Worm (Caenorhabditis elegans) whole organism, L4 larva: ENCODE data around the gene moa-1.

Experiments used
- F49E8.2 ChIP-seq: sonication (generic microtip); optimal IDR thresholded peaks from 2 replicates; lab custom pipeline; 2016; ENCODE audit warnings: missing compliant biosample characterization, mild to moderate bottlenecking, missing genetic modification characterization, borderline replicate concordance
- R02D3.7 ChIP-seq: fragments of 150-350 bp; sonication (generic microtip); optimal IDR thresholded peaks from 3 replicates; lab custom pipeline; 2014; ENCODE audit warnings: missing biosample characterization, missing genetic modification characterization
- T26A8.4 ChIP-seq: fragments of 200-800 bp; sonication (Bioruptor generic); IDR thresholded peaks from 2 replicates; pipeline ENCODE4 v1.3.6; 2022; ENCODE audit warnings: missing genetic modification characterization, missing compliant biosample characterization
- Y48G9A.11 ChIP-seq: fragments of 200-800 bp; sonication (Bioruptor generic); IDR thresholded peaks from 2 replicates; pipeline ENCODE4 v1.3.6; 2022; ENCODE audit warnings: missing genetic modification reagents, missing genetic modification characterization, missing compliant biosample characterization
- Y75B8A.6 ChIP-seq: fragments of 200-800 bp; sonication (Bioruptor generic); IDR thresholded peaks from 2 replicates; pipeline ENCODE4 v1.3.6; 2022; ENCODE audit warnings: missing genetic modification reagents, missing genetic modification characterization, missing compliant biosample characterization
- ZK546.5 ChIP-seq, 2 experiments: sonication (generic microtip); optimal IDR thresholded peaks; 2 replicates each; lab custom pipeline; 2017; ENCODE audit warnings: missing biosample characterization in 2 of 2, missing genetic modification characterization in 2 of 2
- aha-1 ChIP-seq: fragments of 150-350 bp; peaks from one replicate; lab custom pipeline; 2014; ENCODE audit warnings: missing biosample characterization, missing genetic modification characterization
- attf-4 ChIP-seq: sonication (generic microtip); optimal IDR thresholded peaks from 3 replicates; lab custom pipeline; 2017; ENCODE audit warnings: missing biosample characterization, missing genetic modification characterization
- ceh-28 ChIP-seq: fragments of 150-350 bp; optimal IDR thresholded peaks from 2 replicates; lab custom pipeline; 2014; ENCODE audit warnings: missing biosample characterization, missing genetic modification reagents, missing genetic modification characterization
- ceh-32 ChIP-seq: sonication (generic microtip); optimal IDR thresholded peaks from 2 replicates; lab custom pipeline; 2016; ENCODE audit warnings: mild to moderate bottlenecking, missing genetic modification characterization, missing compliant biosample characterization; ENCODE audit not compliant: poor library complexity
- ces-1 ChIP-seq: fragments of 150-350 bp; sonication (generic microtip); optimal IDR thresholded peaks from 4 replicates; lab custom pipeline; 2014; ENCODE audit warnings: missing biosample characterization, missing genetic modification reagents, missing genetic modification characterization
- daf-12 ChIP-seq: fragments of 150-350 bp; optimal IDR thresholded peaks from 2 replicates; lab custom pipeline; 2014; ENCODE audit warnings: missing biosample characterization, missing genetic modification reagents, missing genetic modification characterization
- daf-8 ChIP-seq: fragments of 200-800 bp; sonication (Bioruptor generic); IDR thresholded peaks from 2 replicates; pipeline ENCODE4 v1.3.6; 2022; ENCODE audit warnings: missing genetic modification characterization, missing compliant biosample characterization
- dpl-1 ChIP-seq: fragments of 150-350 bp; optimal IDR thresholded peaks from 2 replicates; lab custom pipeline; 2014; ENCODE audit warnings: missing biosample characterization, missing genetic modification reagents, missing genetic modification characterization
- duxl-1 ChIP-seq: sonication (generic microtip); optimal IDR thresholded peaks from 2 replicates; lab custom pipeline; 2016; ENCODE audit warnings: mild to moderate bottlenecking, missing genetic modification characterization, moderate library complexity, missing compliant biosample characterization; ENCODE audit not compliant: poor library complexity
- dve-1 ChIP-seq: sonication (generic microtip); optimal IDR thresholded peaks from 2 replicates; lab custom pipeline; 2017; ENCODE audit warnings: antibody characterized with exemption, mild to moderate bottlenecking, missing genetic modification characterization, missing compliant biosample characterization; ENCODE audit not compliant: insufficient read depth
- egl-27 ChIP-seq: sonication (generic microtip); optimal IDR thresholded peaks from 3 replicates; lab custom pipeline; 2017; ENCODE audit warnings: missing biosample characterization, missing genetic modification reagents, missing genetic modification characterization
- fkh-10 ChIP-seq: fragments of 150-350 bp; optimal IDR thresholded peaks from 2 replicates; lab custom pipeline; 2014; ENCODE audit warnings: missing biosample characterization, missing genetic modification reagents, missing genetic modification characterization
- fos-1 ChIP-seq: fragments of 150-350 bp; optimal IDR thresholded peaks from 2 replicates; lab custom pipeline; 2014; ENCODE audit warnings: missing biosample characterization, missing genetic modification characterization
- gei-8 ChIP-seq: fragments of 200-800 bp; sonication (Bioruptor generic); optimal IDR thresholded peaks from 2 replicates; lab custom pipeline; 2018; ENCODE audit warnings: mild to moderate bottlenecking, missing genetic modification characterization, missing compliant biosample characterization
- hlh-30 ChIP-seq: sonication (generic microtip); optimal IDR thresholded peaks from 2 replicates; lab custom pipeline; 2017; ENCODE audit warnings: antibody characterized with exemption, mild to moderate bottlenecking, missing genetic modification characterization, missing compliant biosample characterization; ENCODE audit not compliant: insufficient read depth
- hmg-1.1 ChIP-seq: fragments of 200-800 bp; sonication (Bioruptor generic); IDR thresholded peaks from 2 replicates; pipeline ENCODE4 v1.3.6; 2022; ENCODE audit warnings: missing genetic modification reagents, missing genetic modification characterization, missing compliant biosample characterization
- lin-1 ChIP-seq: fragments of 200-800 bp; sonication (Bioruptor generic); IDR thresholded peaks from 2 replicates; pipeline ENCODE4 v1.3.6; 2022; ENCODE audit warnings: missing genetic modification reagents, missing genetic modification characterization, missing compliant biosample characterization
- lin-13 ChIP-seq: fragments of 150-350 bp; optimal IDR thresholded peaks from 2 replicates; lab custom pipeline; 2014; ENCODE audit warnings: missing biosample characterization, missing genetic modification reagents, missing genetic modification characterization
- lin-38 ChIP-seq: fragments of 200-800 bp; sonication (Bioruptor generic); IDR thresholded peaks from 2 replicates; pipeline ENCODE4 v1.3.6; 2022; ENCODE audit warnings: missing genetic modification reagents, missing genetic modification characterization, missing compliant biosample characterization
- madf-5 ChIP-seq, 2 experiments: fragments of 200-800 bp; sonication (Bioruptor generic); IDR thresholded peaks; 2 replicates each; pipeline ENCODE4 v1.3.6; 2022; ENCODE audit warnings: missing compliant biosample characterization in 2 of 2, missing genetic modification characterization in 2 of 2
- madf-9 ChIP-seq: fragments of 200-800 bp; sonication (Bioruptor generic); conservative IDR thresholded peaks from 2 replicates; pipeline ENCODE4 v1.3.6; 2022; ENCODE audit warnings: missing genetic modification reagents, missing genetic modification characterization, missing compliant biosample characterization
- mdl-1 ChIP-seq, 2 experiments: fragments of 150-350 bp in 1 of 2; sonication (generic microtip) in 1 of 2; optimal IDR thresholded peaks; 2 replicates each; lab custom pipeline; 2014 to 2017; ENCODE audit warnings: missing biosample characterization in 2 of 2, missing genetic modification characterization in 2 of 2
- nhr-11 ChIP-seq: fragments of 150-350 bp; optimal IDR thresholded peaks from 2 replicates; lab custom pipeline; 2014; ENCODE audit warnings: missing biosample characterization, missing genetic modification characterization
- nhr-111 ChIP-seq: fragments of 200-800 bp; sonication (Bioruptor generic); optimal IDR thresholded peaks from 2 replicates; lab custom pipeline; 2018; ENCODE audit warnings: mild to moderate bottlenecking, missing genetic modification characterization, missing compliant biosample characterization
- nhr-25 ChIP-seq: sonication (generic microtip); optimal IDR thresholded peaks from 2 replicates; lab custom pipeline; 2017; ENCODE audit warnings: missing genetic modification characterization, mild to moderate bottlenecking, missing compliant biosample characterization, antibody characterized with exemption, moderate library complexity, borderline replicate concordance; ENCODE audit not compliant: insufficient read depth
- nhr-41 ChIP-seq: fragments of 200-800 bp; sonication (Bioruptor generic); IDR thresholded peaks from 2 replicates; pipeline ENCODE4 v1.3.6; 2022; ENCODE audit warnings: missing genetic modification reagents, missing genetic modification characterization, missing compliant biosample characterization
- nhr-42 ChIP-seq: fragments of 200-800 bp; sonication (Bioruptor generic); IDR thresholded peaks from 2 replicates; pipeline ENCODE4 v1.3.6; 2022; ENCODE audit warnings: missing genetic modification characterization, missing compliant biosample characterization
- nhr-48 ChIP-seq: sonication (generic microtip); optimal IDR thresholded peaks from 2 replicates; lab custom pipeline; 2016; ENCODE audit warnings: mild to moderate bottlenecking, missing genetic modification characterization, missing compliant biosample characterization
- nhr-76 ChIP-seq: fragments of 150-350 bp; optimal IDR thresholded peaks from 2 replicates; lab custom pipeline; 2014; ENCODE audit warnings: missing biosample characterization, missing genetic modification characterization
- nhr-77 ChIP-seq: fragments of 150-350 bp; optimal IDR thresholded peaks from 2 replicates; lab custom pipeline; 2014; ENCODE audit warnings: missing biosample characterization, missing genetic modification characterization
- pha-4 ChIP-seq, 2 experiments: fragments of 150-350 bp in 1 of 2; fragments of 200-800 bp in 1 of 2; sonication (Bioruptor generic) in 1 of 2; IDR thresholded peaks in 1 of 2; optimal IDR thresholded peaks in 1 of 2; 2 replicates each; pipeline versions ENCODE4 v1.3.6 to Lab custom; 2014 to 2022; ENCODE audit warnings: missing genetic modification characterization in 2 of 2, missing genetic modification reagents in 2 of 2, missing biosample characterization in 1 of 2, missing compliant biosample characterization in 1 of 2
- pqm-1 ChIP-seq: sonication (generic microtip); optimal IDR thresholded peaks from 2 replicates; lab custom pipeline; 2017; ENCODE audit warnings: missing biosample characterization, missing genetic modification characterization
- saeg-2 ChIP-seq: fragments of 200-800 bp; sonication (Bioruptor generic); IDR thresholded peaks from 2 replicates; pipeline ENCODE4 v1.3.6; 2022; ENCODE audit warnings: missing genetic modification reagents, missing genetic modification characterization, missing compliant biosample characterization
- skn-1 ChIP-seq: fragments of 150-350 bp; optimal IDR thresholded peaks from 2 replicates; lab custom pipeline; 2014; ENCODE audit warnings: missing biosample characterization, missing genetic modification characterization
- snpc-1.2 ChIP-seq: fragments of 200-800 bp; sonication (Bioruptor generic); IDR thresholded peaks from 2 replicates; pipeline ENCODE4 v1.3.6; 2022; ENCODE audit warnings: missing genetic modification reagents, missing genetic modification characterization, missing compliant biosample characterization
- snpc-4 ChIP-seq: fragments of 150-350 bp; optimal IDR thresholded peaks from 2 replicates; lab custom pipeline; 2014; ENCODE audit warnings: missing biosample characterization, missing genetic modification characterization
- spr-1 ChIP-seq: sonication (generic microtip); optimal IDR thresholded peaks from 2 replicates; lab custom pipeline; 2016; ENCODE audit warnings: mild to moderate bottlenecking, missing genetic modification characterization, missing compliant biosample characterization
- tra-1 ChIP-seq: fragments of 200-800 bp; sonication (Bioruptor generic); IDR thresholded peaks from 2 replicates; pipeline ENCODE4 v1.3.6; 2022; ENCODE audit warnings: missing genetic modification reagents, missing genetic modification characterization, missing compliant biosample characterization
- unc-39 ChIP-seq: sonication (generic microtip); optimal IDR thresholded peaks from 2 replicates; lab custom pipeline; 2017; ENCODE audit warnings: missing biosample characterization, missing genetic modification characterization
- unc-62 ChIP-seq, 3 experiments: fragments of 150-350 bp in 1 of 3; sonication (generic microtip); optimal IDR thresholded peaks in 2 of 3; peaks in 1 of 3; 1 replicate in 1 of 3; 2 replicates in 2 of 3; lab custom pipeline; 2014 to 2017; ENCODE audit warnings: missing biosample characterization in 3 of 3, missing genetic modification characterization in 3 of 3, missing genetic modification reagents in 3 of 3, missing genotype in 1 of 3
- zag-1 ChIP-seq: fragments of 150-350 bp; optimal IDR thresholded peaks from 2 replicates; lab custom pipeline; 2014; ENCODE audit warnings: missing biosample characterization, missing genetic modification characterization
- zfp-3 ChIP-seq: fragments of 200-800 bp; sonication (Bioruptor generic); conservative IDR thresholded peaks from 2 replicates; pipeline ENCODE4 v1.3.6; 2022; ENCODE audit warnings: missing genetic modification reagents, missing genetic modification characterization, missing compliant biosample characterization
- ztf-7 ChIP-seq: fragments of 150-350 bp; optimal IDR thresholded peaks from 2 replicates; lab custom pipeline; 2014; ENCODE audit warnings: missing biosample characterization, missing genetic modification characterization

moa-1 gene

DNA sequence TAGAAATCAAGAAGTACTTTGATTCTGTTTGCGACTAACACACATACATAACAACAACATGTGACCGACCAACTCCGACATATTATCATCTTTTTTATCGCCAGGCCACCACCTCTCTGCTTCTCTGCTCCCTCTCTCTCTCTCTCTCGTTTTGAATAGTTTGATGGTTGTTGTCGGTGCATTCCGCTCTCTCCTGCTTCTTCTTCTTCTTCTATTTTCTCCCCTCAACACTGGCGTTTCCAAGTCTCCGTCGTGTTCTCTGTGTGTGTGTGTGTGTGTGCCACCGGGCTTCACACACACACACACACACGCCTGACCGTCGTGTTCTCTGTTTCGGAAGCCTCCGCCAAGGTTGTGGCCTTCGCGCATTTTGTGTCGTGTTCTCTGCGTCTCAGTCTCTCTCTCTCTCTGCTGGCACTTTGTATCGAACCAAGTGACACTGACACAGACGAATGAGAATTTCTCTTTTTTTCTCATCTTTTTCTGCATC, 44.6 kb downstream of the moa-1 start:
- TF ChIP-seq unc-62 (GFP tag; optimal IDR thresholded peaks at IDR 0.05 in 1 of 2; lab: Kevin White, UChicago), result peak in 1 of 2 experiments; percentile 100
- peak; percentile 74 for TF ChIP-seq unc-62 (tag; optimal IDR thresholded peaks at IDR 0.05; lab: Kevin White, UChicago)
- TF ChIP-seq madf-5 (GFP tag; IDR thresholded peaks at IDR 0.05; lab: Robert Waterston, UW), result no peak
- TF ChIP-seq snpc-4 (tag; lab: Kevin White, UChicago), result peak; percentile 14
- peak; percentile 97 to 98 for TF ChIP-seq mdl-1 (tag; optimal IDR thresholded peaks at IDR 0.05; lab: Kevin White, UChicago)
- TF ChIP-seq nhr-41 (GFP tag; lab: Robert Waterston, UW), result peak; percentile 65; the same call in 1 of the 2 replicates
- peak; percentile 99 for TF ChIP-seq gei-8 (GFP tag; lab: Kevin White, UChicago)
- TF ChIP-seq aha-1 (tag; lab: Kevin White, UChicago), result peak; percentile 100
- no peak for TF ChIP-seq daf-12 (tag; lab: Kevin White, UChicago)
- TF ChIP-seq T26A8.4 (GFP tag; lab: Robert Waterston, UW), result peak; percentile 89
- TF ChIP-seq hlh-30 (tag; lab: Kevin White, UChicago), result peak; percentile 99
- TF ChIP-seq pha-4 (GFP tag; IDR thresholded peaks at IDR 0.05; lab: Robert Waterston, UW), result peak; percentile 97
- peak; percentile 71 for TF ChIP-seq pha-4 (tag; optimal IDR thresholded peaks at IDR 0.05; lab: Kevin White, UChicago)
- peak; percentile 58 for TF ChIP-seq ztf-7 (tag; lab: Kevin White, UChicago)
- peak; percentile 94 for TF ChIP-seq lin-1
- no peak for TF ChIP-seq F49E8.2 (tag; lab: Kevin White, UChicago)
- peak; percentile 99 for TF ChIP-seq nhr-48 (tag; lab: Kevin White, UChicago)
- TF ChIP-seq duxl-1, result peak; percentile 73
- TF ChIP-seq ZK546.5 (tag; optimal IDR thresholded peaks at IDR 0.05; lab: Kevin White, UChicago), result no peak
- no peak for TF ChIP-seq Y48G9A.11
- TF ChIP-seq Y75B8A.6, result peak; percentile 22; the same call in 1 of the 2 replicates
- TF ChIP-seq zag-1 (tag; lab: Kevin White, UChicago), result peak; percentile 75
- peak; percentile 79 for TF ChIP-seq dpl-1 (GFP tag; lab: Kevin White, UChicago)
- peak; percentile 95 for TF ChIP-seq fos-1
- TF ChIP-seq snpc-1.2 (GFP tag; lab: Robert Waterston, UW), result no peak
- TF ChIP-seq nhr-11 (tag; lab: Kevin White, UChicago), result peak; percentile 93
- TF ChIP-seq lin-38 (GFP tag; lab: Robert Waterston, UW), result peak; percentile 73; the same call in 1 of the 2 replicates
- peak; percentile 72 for TF ChIP-seq nhr-42 (GFP tag; lab: Robert Waterston, UW)
- no peak for TF ChIP-seq skn-1 (tag; lab: Kevin White, UChicago)
- TF ChIP-seq saeg-2, result peak; percentile 97
- TF ChIP-seq attf-4, result no peak
- TF ChIP-seq daf-8, result no peak
- TF ChIP-seq spr-1 (tag; lab: Kevin White, UChicago), result peak; percentile 90
- peak; percentile 97 for TF ChIP-seq nhr-77 (tag; lab: Kevin White, UChicago)
- no peak for TF ChIP-seq nhr-111 (GFP tag; lab: Kevin White, UChicago)
- TF ChIP-seq fkh-10 (GFP tag; lab: Kevin White, UChicago), result peak; percentile 76
- TF ChIP-seq madf-9 (GFP tag; lab: Robert Waterston, UW), result no peak; the same call in 1 of the 2 replicates
- TF ChIP-seq ceh-28, result peak; percentile 56
- TF ChIP-seq unc-39, result no peak
- no peak for TF ChIP-seq ces-1 (GFP tag; lab: Kevin White, UChicago)
- TF ChIP-seq nhr-25 (tag; lab: Kevin White, UChicago), result peak; percentile 97
- TF ChIP-seq ceh-32, result peak; percentile 75
- TF ChIP-seq R02D3.7 (tag; lab: Kevin White, UChicago), result no peak
- TF ChIP-seq nhr-76 (tag; lab: Kevin White, UChicago), result peak; percentile 89
- peak; percentile 99 for TF ChIP-seq tra-1 (GFP tag; lab: Robert Waterston, UW)
- TF ChIP-seq egl-27 (tag; lab: Kevin White, UChicago), result peak; percentile 99
- peak; percentile 82 for TF ChIP-seq lin-13 (GFP tag; lab: Kevin White, UChicago)
- peak; percentile 99 for TF ChIP-seq dve-1
- peak; percentile 96 for TF ChIP-seq hmg-1.1 (GFP tag; lab: Robert Waterston, UW)
- peak; percentile 71 for TF ChIP-seq pqm-1 (tag; lab: Kevin White, UChicago)
- TF ChIP-seq zfp-3, result peak; percentile 87; the same call in 1 of the 2 replicates
